Worm (Caenorhabditis elegans) whole organism, midembryonic: ENCODE results near the gene col-9.

Experiments
- T22C8.4 ChIP-seq: fragments of 200-800 bp; sonication (Bioruptor generic); IDR thresholded peaks from 2 replicates; pipeline ENCODE4 v1.3.6; 2022; ENCODE audit warnings: missing genetic modification characterization, missing compliant biosample characterization
- cog-1 ChIP-seq: sonication (generic microtip); optimal IDR thresholded peaks from 2 replicates; lab custom pipeline; 2016; ENCODE audit warnings: missing genetic modification characterization, missing compliant biosample characterization
- flt-1 ChIP-seq: fragments of 200-800 bp; sonication (Bioruptor generic); IDR thresholded peaks from 2 replicates; pipeline ENCODE4 v1.3.6; 2022; ENCODE audit warnings: missing genetic modification characterization, missing compliant biosample characterization
- klf-2 ChIP-seq: fragments of 200-800 bp; sonication (Bioruptor generic); conservative IDR thresholded peaks from 2 replicates; pipeline ENCODE4 v1.3.6; 2022; ENCODE audit warnings: missing genetic modification reagents, missing genetic modification characterization, missing compliant biosample characterization
- med-1 ChIP-seq: sonication (generic microtip); optimal IDR thresholded peaks from 2 replicates; lab custom pipeline; 2017; ENCODE audit warnings: missing genetic modification characterization, mild to moderate bottlenecking, missing compliant biosample characterization, antibody characterized with exemption, missing genetic modification reagents; ENCODE audit not compliant: insufficient read depth
- ref-1 ChIP-seq: fragments of 200-800 bp; sonication (Bioruptor generic); conservative IDR thresholded peaks from 2 replicates; pipeline ENCODE4 v1.3.6; 2022; ENCODE audit warnings: missing genetic modification reagents, missing genetic modification characterization, missing compliant biosample characterization
- tab-1 ChIP-seq: fragments of 200-800 bp; sonication (Bioruptor generic); IDR thresholded peaks from 2 replicates; pipeline ENCODE4 v1.3.6; 2022; ENCODE audit warnings: missing genetic modification characterization, missing compliant biosample characterization
- ztf-23 ChIP-seq: fragments of 200-800 bp; sonication (Bioruptor generic); IDR thresholded peaks from 2 replicates; pipeline ENCODE4 v1.3.6; 2022; ENCODE audit warnings: missing genetic modification reagents, missing genetic modification characterization, missing compliant biosample characterization
- ztf-29 ChIP-seq: fragments of 200-800 bp; sonication (Bioruptor generic); IDR thresholded peaks from 2 replicates; pipeline ENCODE4 v1.3.6; 2022; ENCODE audit warnings: missing genetic modification reagents, missing genetic modification characterization, missing compliant biosample characterization

col-9 gene

ce11 chrX:13566436-13566835 lies 23.4 kb upstream of the col-9 start, which contains the start of gene R01E6.2:
R01E6.2 (minus strand) TSS chrX:13566536.
- no peak for TF ChIP-seq ztf-29 (GFP tag; lab: Robert Waterston, UW)
- TF ChIP-seq flt-1 (GFP tag; lab: Robert Waterston, UW): no peak
- no peak for TF ChIP-seq ztf-23 (GFP tag; lab: Robert Waterston, UW)

DNA sequence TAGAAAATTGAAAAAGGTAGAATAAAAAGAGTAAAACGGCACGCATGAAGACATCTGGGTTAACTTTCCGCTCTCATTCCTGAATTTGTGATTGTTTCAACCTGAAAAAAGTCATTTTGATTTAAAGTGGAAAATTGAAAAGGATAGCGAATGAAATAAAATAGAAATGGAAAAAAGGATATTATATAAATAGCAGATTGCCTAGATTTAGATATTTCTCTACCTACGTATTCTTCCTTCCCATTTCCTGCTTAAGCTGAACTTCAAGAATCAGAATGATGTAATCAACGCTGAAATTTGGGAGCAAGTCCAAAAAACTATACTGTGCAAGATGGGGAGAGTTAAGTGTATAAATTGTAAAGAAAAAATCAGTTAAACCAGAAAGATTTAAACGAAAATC lies 20.0 kb upstream of the col-9 start, which contains the start of gene R01E6.7:
Gene R01E6.7 (minus strand): TSS at position 101 of the 400 bp plus-strand sequence.
- TF ChIP-seq tab-1 (GFP tag; lab: Robert Waterston, UW): no peak
- TF ChIP-seq med-1 (GFP tag; lab: Kevin White, UChicago): no peak
- no peak for TF ChIP-seq T22C8.4 (GFP tag; lab: Robert Waterston, UW)
- TF ChIP-seq flt-1 (GFP tag; lab: Robert Waterston, UW): no peak
- no peak for TF ChIP-seq klf-2 (GFP tag; lab: Robert Waterston, UW)
- no peak for TF ChIP-seq ztf-29 (GFP tag; lab: Robert Waterston, UW)
- TF ChIP-seq cog-1 (tag; lab: Kevin White, UChicago): no peak
- no peak for TF ChIP-seq ztf-23 (GFP tag; lab: Robert Waterston, UW)
- TF ChIP-seq ref-1 (GFP tag; lab: Robert Waterston, UW): no peak

ce11 chrX:13574029-13574428 lies 15.8 kb upstream of the col-9 start:
- no peak for TF ChIP-seq cog-1 (tag; lab: Kevin White, UChicago)
- TF ChIP-seq ref-1 (GFP tag; lab: Robert Waterston, UW): no peak
- TF ChIP-seq ztf-29 (GFP tag; lab: Robert Waterston, UW): no peak
- TF ChIP-seq ztf-23 (GFP tag; lab: Robert Waterston, UW): no peak
- TF ChIP-seq flt-1 (GFP tag; lab: Robert Waterston, UW): no peak
- no peak for TF ChIP-seq tab-1 (GFP tag; lab: Robert Waterston, UW)
- no peak for TF ChIP-seq med-1 (GFP tag; lab: Kevin White, UChicago)
- TF ChIP-seq T22C8.4 (GFP tag; lab: Robert Waterston, UW): no peak
- no peak for TF ChIP-seq klf-2 (GFP tag; lab: Robert Waterston, UW)

DNA sequence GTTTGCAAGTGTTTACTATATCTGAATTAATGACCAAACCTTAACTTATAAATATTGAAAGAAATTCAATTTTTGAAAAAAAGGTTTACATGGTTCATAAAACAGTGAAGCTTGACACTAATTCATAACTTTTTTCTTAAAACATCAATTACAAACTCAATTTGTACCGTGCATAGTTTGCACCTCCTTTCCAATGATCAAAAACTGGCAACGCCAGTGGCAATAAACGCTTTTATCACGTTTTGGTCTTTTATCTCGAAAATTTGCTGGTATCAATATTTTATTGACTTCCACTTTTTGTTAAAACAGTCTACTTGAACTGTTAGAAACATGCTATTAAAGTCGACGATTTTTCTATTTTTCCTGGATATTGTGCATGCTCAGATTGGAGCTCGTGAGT lies 11.4 kb upstream of the col-9 start, which contains the start of gene F54B11.11:
Gene F54B11.11 (plus strand): TSS at position 301 of the 400 bp plus-strand sequence.
- TF ChIP-seq tab-1 (GFP tag; lab: Robert Waterston, UW): no peak
- TF ChIP-seq ref-1 (GFP tag; lab: Robert Waterston, UW): no peak
- TF ChIP-seq ztf-29 (GFP tag; lab: Robert Waterston, UW): no peak

ce11 chrX:13581820-13582219 lies 8.0 kb upstream of the col-9 start, which contains the start of gene F54B11.10:
F54B11.10 (plus strand) TSS chrX:13582120.
- TF ChIP-seq ref-1 (GFP tag; lab: Robert Waterston, UW) (no peak), ztf-29 (GFP tag; lab: Robert Waterston, UW) (no peak), ztf-23 (GFP tag; lab: Robert Waterston, UW) (no peak), cog-1 (tag; lab: Kevin White, UChicago) (no peak), med-1 (GFP tag; lab: Kevin White, UChicago) (no peak), T22C8.4 (GFP tag; lab: Robert Waterston, UW) (no peak), flt-1 (GFP tag; lab: Robert Waterston, UW) (no peak), tab-1 (GFP tag; lab: Robert Waterston, UW) (no peak), klf-2 (GFP tag; lab: Robert Waterston, UW) (no peak)

- TF ChIP-seq cog-1 (tag; lab: Kevin White, UChicago) (peak; percentile 75), med-1 (GFP tag; lab: Kevin White, UChicago) (no peak), flt-1 (GFP tag; lab: Robert Waterston, UW) (peak; percentile 62; the same call in 1 of the 2 replicates), ref-1 (GFP tag; lab: Robert Waterston, UW) (no peak), ztf-23 (GFP tag; lab: Robert Waterston, UW) (no peak), T22C8.4 (GFP tag; lab: Robert Waterston, UW) (peak; percentile 39; the same call in 1 of the 2 replicates), tab-1 (GFP tag; lab: Robert Waterston, UW) (peak; percentile 75), ztf-29 (GFP tag; lab: Robert Waterston, UW) (no peak)
These were observed 5.9 kb upstream of the col-9 start for ce11 chrX:13583895-13584344.

DNA sequence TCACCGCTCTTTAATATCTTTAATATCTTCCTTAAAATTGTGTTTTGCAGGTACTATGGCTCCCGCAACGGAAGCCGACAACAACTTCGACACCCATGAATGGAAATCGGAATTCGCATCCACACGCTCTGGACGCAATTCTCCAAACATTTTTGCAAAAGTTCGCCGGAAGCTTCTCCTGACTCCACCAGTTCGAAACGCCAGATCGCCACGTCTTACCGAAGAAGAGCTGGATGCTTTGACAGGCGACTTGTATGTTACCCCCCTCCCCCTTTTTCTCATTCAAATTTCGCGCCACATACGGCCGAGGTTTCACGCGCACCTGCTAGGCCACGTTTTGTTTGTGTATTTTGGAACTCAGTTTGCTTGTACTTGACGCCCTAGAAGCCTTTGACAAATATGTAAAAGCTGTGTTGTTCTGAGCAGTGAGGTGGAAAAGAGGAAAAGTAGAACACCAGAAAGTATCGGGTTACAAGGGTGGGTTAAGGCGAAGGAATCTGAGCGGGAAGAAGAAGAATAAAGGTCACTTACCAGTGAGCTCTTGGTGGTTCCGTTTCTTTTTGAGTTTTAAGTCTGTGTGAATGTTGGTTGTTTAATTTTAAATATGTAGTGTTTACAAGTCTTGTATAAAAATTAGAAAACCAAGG lies 5.0 kb upstream of the col-9 start, which contains the start of gene unc-84:
Gene unc-84 (plus strand): TSS at position 51 of the 647 bp plus-strand sequence.
- TF ChIP-seq T22C8.4 (GFP tag; lab: Robert Waterston, UW) (no peak), flt-1 (GFP tag; lab: Robert Waterston, UW) (peak; percentile 42; the same call in 1 of the 2 replicates), cog-1 (tag; lab: Kevin White, UChicago) (no peak), ref-1 (GFP tag; lab: Robert Waterston, UW) (no peak), med-1 (GFP tag; lab: Kevin White, UChicago) (no peak), klf-2 (GFP tag; lab: Robert Waterston, UW) (no peak), tab-1 (GFP tag; lab: Robert Waterston, UW) (0 out of 2 replicates have a peak, but pooled peaks have one; percentile 39), ztf-23 (GFP tag; lab: Robert Waterston, UW) (no peak), ztf-29 (GFP tag; lab: Robert Waterston, UW) (no peak)

ce11 chrX:13590688-13591087 lies 853 bp downstream of the col-9 start:
- no peak for TF ChIP-seq klf-2 (GFP tag; lab: Robert Waterston, UW)
- no peak for TF ChIP-seq ref-1 (GFP tag; lab: Robert Waterston, UW)
- no peak for TF ChIP-seq cog-1 (tag; lab: Kevin White, UChicago)
- no peak for TF ChIP-seq med-1 (GFP tag; lab: Kevin White, UChicago)
- no peak for TF ChIP-seq ztf-29 (GFP tag; lab: Robert Waterston, UW)
- no peak for TF ChIP-seq T22C8.4 (GFP tag; lab: Robert Waterston, UW)
- TF ChIP-seq flt-1 (GFP tag; lab: Robert Waterston, UW): no peak
- TF ChIP-seq ztf-23 (GFP tag; lab: Robert Waterston, UW): no peak
- TF ChIP-seq tab-1 (GFP tag; lab: Robert Waterston, UW): no peak
